Worm (Caenorhabditis elegans) whole organism, early embryonic: ENCODE results near the gene sssh-1.

Experiments used
- B0310.2 ChIP-seq: sonication (generic microtip); optimal IDR thresholded peaks from 2 replicates; lab custom pipeline; 2016; ENCODE audit warnings: mild to moderate bottlenecking, missing genetic modification characterization, missing compliant biosample characterization
- aly-1 ChIP-seq: sonication (generic microtip); optimal IDR thresholded peaks from 2 replicates; lab custom pipeline; 2016; ENCODE audit warnings: missing genetic modification characterization, missing compliant biosample characterization
- ama-1 ChIP-seq: fragments of 150-350 bp; optimal IDR thresholded peaks from 2 replicates; lab custom pipeline; 2014
- ceh-13 ChIP-seq: fragments of 200-800 bp; sonication (Bioruptor generic); optimal IDR thresholded peaks from 2 replicates; lab custom pipeline; 2018; ENCODE audit warnings: mild to moderate bottlenecking, missing genetic modification characterization, missing compliant biosample characterization
- ceh-36 ChIP-seq: sonication (generic microtip); optimal IDR thresholded peaks from 2 replicates; lab custom pipeline; 2016; ENCODE audit warnings: missing genetic modification characterization, inconsistent platforms, missing compliant biosample characterization
- flt-1 ChIP-seq: fragments of 200-800 bp; sonication (Bioruptor generic); IDR thresholded peaks from 2 replicates; pipeline ENCODE4 v1.3.6; 2022; ENCODE audit warnings: missing genetic modification characterization, missing compliant biosample characterization
- hmbx-1 ChIP-seq: sonication (generic microtip); optimal IDR thresholded peaks from 2 replicates; lab custom pipeline; 2016; ENCODE audit warnings: mild to moderate bottlenecking, missing genetic modification characterization, missing compliant biosample characterization
- hmg-4 ChIP-seq: fragments of 200-800 bp; sonication (Bioruptor generic); optimal IDR thresholded peaks from 2 replicates; lab custom pipeline; 2018; ENCODE audit warnings: mild to moderate bottlenecking, missing genetic modification characterization, missing compliant biosample characterization
- hnd-1 ChIP-seq: sonication (generic microtip); optimal IDR thresholded peaks from 2 replicates; lab custom pipeline; 2016; ENCODE audit warnings: missing genetic modification characterization, missing compliant biosample characterization
- pes-1 ChIP-seq: fragments of 200-800 bp; sonication (Bioruptor generic); IDR thresholded peaks from 2 replicates; pipeline ENCODE4 v1.3.6; 2022; ENCODE audit warnings: missing genetic modification reagents, missing genetic modification characterization, missing compliant biosample characterization
- sea-1 ChIP-seq: fragments of 200-800 bp; sonication (Bioruptor generic); conservative IDR thresholded peaks from 2 replicates; pipeline ENCODE4 v1.3.6; 2022; ENCODE audit warnings: missing genetic modification characterization, missing compliant biosample characterization
- tra-4 ChIP-seq: sonication (generic microtip); optimal IDR thresholded peaks from 2 replicates; lab custom pipeline; 2017; ENCODE audit warnings: missing genetic modification characterization, missing compliant biosample characterization

- TF ChIP-seq sea-1 (no peak), ama-1 (lab: Kevin White, UChicago) (no peak), B0310.2 (tag; lab: Kevin White, UChicago) (no peak), ceh-13 (GFP tag; lab: Kevin White, UChicago) (no peak), tra-4 (tag; lab: Kevin White, UChicago) (no peak), pes-1 (GFP tag; lab: Robert Waterston, UW) (no peak), ceh-36 (tag; lab: Kevin White, UChicago) (no peak), hmg-4 (GFP tag; lab: Kevin White, UChicago) (no peak), hmbx-1 (no peak), flt-1 (no peak), hnd-1 (tag; lab: Kevin White, UChicago) (no peak), aly-1 (tag; lab: Kevin White, UChicago) (no peak)
Observed at ce11 chrX:14898205-14898604, 22.4 kb downstream of the sssh-1 start, which contains the start of gene lips-8.
